Worm (Caenorhabditis elegans): ENCODE data around the gene srw-23.

The srw-23 gene

ce11 chrV:16869740-16870139, 4.0 kb upstream of the srw-23 start, which contains the start of gene clec-33:
TSS of gene clec-33 (minus strand) at chrV:16869840.
- TF ChIP-seq drap-1 (GFP tag; optimal IDR thresholded peaks at IDR 0.05) (no peak), ztf-11 (tag; optimal IDR thresholded peaks at IDR 0.05) (no peak), hlh-1 (tag; optimal IDR thresholded peaks at IDR 0.05) (no peak), lsy-2 (tag; optimal IDR thresholded peaks at IDR 0.05) (no peak), nhr-2 (tag; optimal IDR thresholded peaks at IDR 0.05) (no peak), unc-120 (tag; optimal IDR thresholded peaks at IDR 0.05; ENCODE audit: poor library complexity, severe bottlenecking) (no peak), ham-2 (GFP tag; optimal IDR thresholded peaks at IDR 0.05) (no peak), nhr-28 (tag; optimal IDR thresholded peaks at IDR 0.05) (no peak), cnd-1 (tag; optimal IDR thresholded peaks at IDR 0.05) (no peak), lin-32 (GFP tag; optimal IDR thresholded peaks at IDR 0.05) (no peak), bed-3 (GFP tag; optimal IDR thresholded peaks at IDR 0.05) (no peak), M03D4.4 (tag; optimal IDR thresholded peaks at IDR 0.05) (no peak), mep-1 (tag; optimal IDR thresholded peaks at IDR 0.05) (no peak)

- TF ChIP-seq cnd-1 (tag; optimal IDR thresholded peaks at IDR 0.05), result no peak
- TF ChIP-seq bed-3 (GFP tag; optimal IDR thresholded peaks at IDR 0.05), result no peak
- no peak for TF ChIP-seq sptf-1 (tag; optimal IDR thresholded peaks at IDR 0.05)
- TF ChIP-seq nhr-28 (tag; optimal IDR thresholded peaks at IDR 0.05), result no peak
- TF ChIP-seq unc-120 (tag; optimal IDR thresholded peaks at IDR 0.05; ENCODE audit: poor library complexity, severe bottlenecking), result no peak
- no peak for TF ChIP-seq ham-2 (GFP tag; optimal IDR thresholded peaks at IDR 0.05)
- no peak for TF ChIP-seq mep-1 (tag; optimal IDR thresholded peaks at IDR 0.05)
Measured at ce11 chrV:16871387-16871786, 2.4 kb upstream of the srw-23 start, which contains the start of gene thn-4. TSS of gene thn-4 (minus strand) at chrV:16871487.

- TF ChIP-seq ceh-83 (GFP tag; optimal IDR thresholded peaks at IDR 0.05), result no peak
- TF ChIP-seq pha-4 (tag; optimal IDR thresholded peaks at IDR 0.05), result no peak
- no peak for TF ChIP-seq elt-3 (tag; optimal IDR thresholded peaks at IDR 0.05)
- no peak for TF ChIP-seq nhr-28 (tag; optimal IDR thresholded peaks at IDR 0.05)
- TF ChIP-seq nhr-2 (tag; optimal IDR thresholded peaks at IDR 0.05), result no peak
- no peak for TF ChIP-seq drap-1 (GFP tag; optimal IDR thresholded peaks at IDR 0.05)
- TF ChIP-seq unc-39 (tag; optimal IDR thresholded peaks at IDR 0.05), result no peak
- TF ChIP-seq nhr-76 (tag; optimal IDR thresholded peaks at IDR 0.05), result no peak
- TF ChIP-seq ztf-11 (tag; optimal IDR thresholded peaks at IDR 0.05), result no peak
- TF ChIP-seq sem-2 (GFP tag; optimal IDR thresholded peaks at IDR 0.05), result no peak
- TF ChIP-seq unc-120 (tag; optimal IDR thresholded peaks at IDR 0.05; ENCODE audit: poor library complexity, severe bottlenecking), result no peak
- TF ChIP-seq mls-2 (tag; optimal IDR thresholded peaks at IDR 0.05), result no peak
- TF ChIP-seq ceh-39 (tag; optimal IDR thresholded peaks at IDR 0.05), result no peak
- TF ChIP-seq ceh-43 (GFP tag; optimal IDR thresholded peaks at IDR 0.05), result no peak
- no peak for TF ChIP-seq nhr-12 (tag; optimal IDR thresholded peaks at IDR 0.05)
- TF ChIP-seq cnd-1 (tag; optimal IDR thresholded peaks at IDR 0.05), result no peak
- TF ChIP-seq lin-13 (tag; optimal IDR thresholded peaks at IDR 0.05), result no peak
- TF ChIP-seq mab-5 (tag; optimal IDR thresholded peaks at IDR 0.05), result no peak
- TF ChIP-seq M03D4.4 (tag; optimal IDR thresholded peaks at IDR 0.05), result no peak
- TF ChIP-seq unc-62 (GFP tag; optimal IDR thresholded peaks at IDR 0.05), result no peak
Measured at ce11 chrV:16874966-16875365, 1.2 kb downstream of the srw-23 start, which contains the start of gene F49A5.10. TSS of gene F49A5.10 (plus strand) at chrV:16875266.

ce11 chrV:16879532-16879931, 5.8 kb downstream of the srw-23 start:
- no peak for TF ChIP-seq bed-3 (GFP tag; optimal IDR thresholded peaks at IDR 0.05)
- no peak for TF ChIP-seq ceh-83 (GFP tag; optimal IDR thresholded peaks at IDR 0.05)

- TF ChIP-seq elt-1 (tag; optimal IDR thresholded peaks at IDR 0.05; ENCODE audit: borderline replicate concordance, insufficient read depth) (no peak), tbx-8 (GFP tag; optimal IDR thresholded peaks at IDR 0.05) (no peak), ceh-39 (tag; optimal IDR thresholded peaks at IDR 0.05) (no peak), lin-13 (tag; optimal IDR thresholded peaks at IDR 0.05) (no peak), ham-2 (GFP tag; optimal IDR thresholded peaks at IDR 0.05) (no peak), flh-1 (GFP tag; optimal IDR thresholded peaks at IDR 0.05) (no peak), nhr-2 (tag; optimal IDR thresholded peaks at IDR 0.05) (no peak), drap-1 (GFP tag; optimal IDR thresholded peaks at IDR 0.05) (no peak), elt-3 (tag; optimal IDR thresholded peaks at IDR 0.05) (no peak), sem-2 (GFP tag; optimal IDR thresholded peaks at IDR 0.05) (no peak), unc-62 (GFP tag; optimal IDR thresholded peaks at IDR 0.05) (no peak), unc-120 (tag; optimal IDR thresholded peaks at IDR 0.05; ENCODE audit: poor library complexity, severe bottlenecking) (no peak), nhr-28 (tag; optimal IDR thresholded peaks at IDR 0.05) (no peak), mep-1 (tag; optimal IDR thresholded peaks at IDR 0.05) (no peak), ces-1 (GFP tag; optimal IDR thresholded peaks at IDR 0.05) (no peak), nhr-12 (tag; optimal IDR thresholded peaks at IDR 0.05) (no peak), sptf-1 (tag; optimal IDR thresholded peaks at IDR 0.05) (no peak), cnd-1 (tag; optimal IDR thresholded peaks at IDR 0.05) (no peak), bed-3 (GFP tag; optimal IDR thresholded peaks at IDR 0.05) (no peak), zip-8 (tag; optimal IDR thresholded peaks at IDR 0.05) (no peak)
Measured at ce11 chrV:16880054-16880453, 6.3 kb downstream of the srw-23 start, which contains the start of gene F09C6.3. TSS of gene F09C6.3 (minus strand) at chrV:16880154.
